Worm (Caenorhabditis elegans): Measurements from ENCODE around the gene sro-1.
A peak's percentile ranks its signal among the peaks of the same experiment; 100 is the strongest.
"Not testable (repeated sequence)": the region's sequence is repeated elsewhere in the genome, so short reads cannot be mapped to it uniquely, and the experiment has no call there.

Gene sro-1

DNA sequence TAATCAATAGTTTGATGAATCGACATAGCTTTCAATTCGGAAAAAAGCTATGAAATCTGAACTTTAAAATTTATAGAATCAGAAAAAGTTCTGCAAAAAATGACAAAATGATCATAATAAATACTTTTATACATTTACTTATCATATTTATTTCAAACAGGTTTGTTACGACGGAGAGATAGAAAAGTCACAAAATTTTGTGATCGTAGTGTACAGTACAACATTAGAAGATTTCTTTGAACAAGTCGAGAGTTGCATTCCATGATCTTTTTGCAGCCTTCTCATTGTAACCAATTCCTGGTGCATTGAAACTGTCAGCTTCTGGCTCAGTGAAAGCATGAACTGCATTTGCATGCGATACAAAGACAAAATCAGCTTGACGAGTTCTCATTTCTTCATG lies 9.2 kb downstream of the sro-1 start, which contains the start of gene D1022.3:
TSS of gene D1022.3 (minus strand) at position 101 of the 400 bp plus-strand sequence.
- no peak for TF ChIP-seq egl-27 (tag; optimal IDR thresholded peaks at IDR 0.05)
- TF ChIP-seq R02D3.7 (tag; optimal IDR thresholded peaks at IDR 0.05) = no peak
- TF ChIP-seq mbf-1 (tag; optimal IDR thresholded peaks at IDR 0.05) = no peak
- TF ChIP-seq nhr-11 (tag; optimal IDR thresholded peaks at IDR 0.05) = no peak
- no peak for TF ChIP-seq skn-1 (tag; optimal IDR thresholded peaks at IDR 0.05)
- TF ChIP-seq C34F6.9 (tag; optimal IDR thresholded peaks at IDR 0.05) = no peak
- no peak for TF ChIP-seq nhr-77 (tag; optimal IDR thresholded peaks at IDR 0.05)
- TF ChIP-seq gmeb-1 (tag; optimal IDR thresholded peaks at IDR 0.05) = no peak
- no peak for TF ChIP-seq ama-1 (optimal IDR thresholded peaks at IDR 0.05)
- no peak for TF ChIP-seq peb-1 (tag; optimal IDR thresholded peaks at IDR 0.05)
- no peak for TF ChIP-seq fos-1 (tag; optimal IDR thresholded peaks at IDR 0.05)
- TF ChIP-seq nhr-129 (tag; optimal IDR thresholded peaks at IDR 0.05) = no peak
- TF ChIP-seq lin-11 (tag; optimal IDR thresholded peaks at IDR 0.05) = no peak
- no peak for TF ChIP-seq lin-39 (tag; optimal IDR thresholded peaks at IDR 0.05)
- TF ChIP-seq unc-39 (tag; optimal IDR thresholded peaks at IDR 0.05) = no peak
- TF ChIP-seq mab-5 (tag; optimal IDR thresholded peaks at IDR 0.05) = no peak
- no peak for TF ChIP-seq mdl-1 (tag; optimal IDR thresholded peaks at IDR 0.05)
- no peak for TF ChIP-seq alr-1 (tag; optimal IDR thresholded peaks at IDR 0.05)

DNA sequence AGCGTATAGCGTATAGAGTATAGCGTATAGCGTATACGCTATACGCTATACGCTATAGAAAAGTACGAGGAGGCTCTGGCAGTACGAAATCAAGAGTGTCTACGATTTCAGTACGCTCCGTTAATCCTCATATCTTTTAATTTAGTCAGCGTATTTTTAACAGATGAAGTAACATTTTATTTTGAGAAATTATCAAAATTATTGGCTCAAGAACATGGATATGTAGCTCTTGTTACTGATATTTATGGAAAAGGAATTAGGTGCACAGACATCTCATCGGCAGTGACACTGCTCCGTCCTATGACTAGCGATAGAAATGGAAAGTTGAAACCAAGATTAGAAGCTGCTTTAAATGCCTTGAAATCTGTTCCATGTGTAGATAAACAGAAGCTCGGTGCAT lies 30.5 kb downstream of the sro-1 start, which contains the start of gene K02A2.1:
TSS of gene K02A2.1 (plus strand) at position 301 of the 400 bp plus-strand sequence.
- not testable (repeated sequence) for TF ChIP-seq dmd-4, egl-27, elt-3 (tag; optimal IDR thresholded peaks at IDR 0.05)

DNA sequence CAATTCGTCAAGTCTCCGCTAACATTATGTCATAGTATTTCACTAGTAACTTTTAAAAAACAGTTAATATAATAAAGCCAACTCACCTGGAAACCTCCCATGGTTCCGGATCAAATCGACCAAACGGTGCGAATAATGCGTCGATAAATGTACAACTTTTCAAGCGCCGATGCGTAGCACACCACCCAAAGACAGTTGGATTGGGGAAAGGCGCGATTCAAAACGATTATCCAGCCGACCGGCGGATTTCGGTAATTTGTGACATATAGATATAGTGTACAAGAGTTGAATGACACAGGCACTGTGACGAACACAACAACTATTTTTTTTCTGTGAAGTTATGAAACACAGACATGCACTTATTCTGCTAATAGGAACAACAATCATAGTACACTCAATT lies 31.2 kb downstream of the sro-1 start, which contains the start of gene kcc-3:
TSS of gene kcc-3 (minus strand) at position 101 of the 400 bp plus-strand sequence.
- no peak for TF ChIP-seq skn-1 (tag; optimal IDR thresholded peaks at IDR 0.05)
- TF ChIP-seq snpc-4 (tag; optimal IDR thresholded peaks at IDR 0.05) = no peak
- TF ChIP-seq F13H6.1 (tag; optimal IDR thresholded peaks at IDR 0.05) = no peak
- TF ChIP-seq elt-1 (tag; optimal IDR thresholded peaks at IDR 0.05) = no peak
- no peak for TF ChIP-seq unc-39 (tag; optimal IDR thresholded peaks at IDR 0.05)
- TF ChIP-seq unc-62 (GFP tag; optimal IDR thresholded peaks at IDR 0.05) = no peak
- TF ChIP-seq C34F6.9 (tag; optimal IDR thresholded peaks at IDR 0.05) = no peak
- TF ChIP-seq ztf-11 (tag; optimal IDR thresholded peaks at IDR 0.05) = no peak
- no peak for TF ChIP-seq nhr-21 (tag; optimal IDR thresholded peaks at IDR 0.05)
- no peak for TF ChIP-seq sem-4 (tag; optimal IDR thresholded peaks at IDR 0.05)
- TF ChIP-seq mab-5 (tag; optimal IDR thresholded peaks at IDR 0.05) = no peak
- TF ChIP-seq nhr-77 (tag; optimal IDR thresholded peaks at IDR 0.05) = no peak
- TF ChIP-seq ama-1 (optimal IDR thresholded peaks at IDR 0.05) = no peak
- no peak for TF ChIP-seq aly-2 (tag; optimal IDR thresholded peaks at IDR 0.05)
- TF ChIP-seq lin-39 (tag; optimal IDR thresholded peaks at IDR 0.05) = no peak
- TF ChIP-seq dmd-4 (tag; optimal IDR thresholded peaks at IDR 0.05) = no peak
- TF ChIP-seq crh-2 (tag; optimal IDR thresholded peaks at IDR 0.05) = no peak

DNA sequence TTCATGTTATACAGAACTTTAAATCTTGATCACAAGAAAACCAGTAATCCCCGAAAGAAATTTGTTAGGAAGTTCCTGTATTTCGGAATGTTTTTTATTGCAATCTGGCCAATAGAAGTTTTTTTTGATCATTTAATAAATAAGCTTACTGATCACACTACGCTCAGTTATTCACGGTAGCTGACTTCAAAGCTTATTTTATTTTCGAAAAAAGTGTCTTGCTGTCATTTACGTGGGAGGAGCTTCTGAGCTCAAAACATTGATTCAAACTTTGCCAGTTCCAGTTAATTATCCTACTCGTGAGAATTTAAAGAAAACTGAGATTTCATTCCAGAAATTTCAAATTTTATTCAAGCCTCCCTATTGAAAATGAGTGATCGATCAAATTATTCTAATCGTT lies 33.1 kb downstream of the sro-1 start, which contains the start of gene srd-54:
TSS of gene srd-54 (plus strand) at position 301 of the 400 bp plus-strand sequence.
- TF ChIP-seq C34F6.9 (tag; optimal IDR thresholded peaks at IDR 0.05) = no peak
- TF ChIP-seq egl-27 (tag; optimal IDR thresholded peaks at IDR 0.05) = no peak
- no peak for TF ChIP-seq unc-39 (tag; optimal IDR thresholded peaks at IDR 0.05)

DNA sequence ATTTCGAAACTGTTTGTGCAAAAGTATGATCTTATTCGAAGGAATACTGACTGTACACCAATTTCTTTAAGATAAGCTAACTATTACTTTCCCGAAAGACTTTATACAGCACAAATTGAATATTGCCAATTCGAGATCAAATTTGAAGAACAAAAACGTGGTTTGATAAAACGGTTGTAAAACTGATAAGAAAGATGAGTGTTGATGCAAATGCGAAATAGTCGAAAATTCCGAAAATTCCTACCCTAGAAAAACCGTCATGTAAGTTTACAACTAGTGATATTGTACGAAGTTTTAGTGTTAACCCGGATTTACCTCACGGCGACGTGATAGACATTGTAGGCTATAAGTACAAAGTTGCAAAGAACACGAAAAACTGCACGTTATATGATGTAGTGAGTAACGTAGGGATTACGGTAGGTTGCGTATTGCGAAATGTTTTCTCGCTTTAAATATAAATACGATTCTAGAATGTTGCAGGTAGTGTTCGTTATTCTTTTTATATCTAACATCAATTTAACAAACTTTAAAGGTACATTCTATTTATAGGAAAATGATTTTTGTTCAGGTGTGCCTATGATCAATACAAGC lies 44.5 kb downstream of the sro-1 start:
- TF ChIP-seq fos-1 (tag; optimal IDR thresholded peaks at IDR 0.05) = peak; percentile 27
- TF ChIP-seq sma-9 (GFP tag; optimal IDR thresholded peaks at IDR 0.05) = peak; percentile 38
- TF ChIP-seq sma-9 (tag; optimal IDR thresholded peaks at IDR 0.05) = no peak
- peak; percentile 38 for TF ChIP-seq crh-2 (tag; optimal IDR thresholded peaks at IDR 0.05)
- no peak for TF ChIP-seq nhr-11 (tag; optimal IDR thresholded peaks at IDR 0.05)
- peak in 1 of 2 experiments; percentile 62 for TF ChIP-seq lsy-2 (tag; optimal IDR thresholded peaks at IDR 0.05)
- no peak for TF ChIP-seq gmeb-1 (tag; optimal IDR thresholded peaks at IDR 0.05)
- TF ChIP-seq mab-5 (tag; optimal IDR thresholded peaks at IDR 0.05) = no peak
- TF ChIP-seq nhr-10 (tag; optimal IDR thresholded peaks at IDR 0.05) = no peak
- TF ChIP-seq nhr-129 (tag; optimal IDR thresholded peaks at IDR 0.05) = peak; percentile 83
- TF ChIP-seq nhr-12 (tag; optimal IDR thresholded peaks at IDR 0.05) = no peak

Measured in whole organism, L2 larva.